Fruit fly (Drosophila melanogaster) S2 (cell line): Measurements from ENCODE around the gene CG43288.

Experiments used
- CG8478 ChIP-seq: fragments of >200 bp; optimal IDR thresholded peaks from 2 replicates; lab custom pipeline; 2018
- CTCF ChIP-seq, 2 experiments: fragments of >200 bp; optimal IDR thresholded peaks; 2 replicates each; lab custom pipeline; 2018

The CG43288 gene

dm6 chrX:4212725-4213124 is at the start of gene CG43288:
CG43288 (plus strand) TSS chrX:4213025.
- no peak for TF ChIP-seq CTCF (optimal IDR thresholded peaks at IDR 0.05; lab: Kevin White, UChicago)
- no peak for TF ChIP-seq CG8478

DNA sequence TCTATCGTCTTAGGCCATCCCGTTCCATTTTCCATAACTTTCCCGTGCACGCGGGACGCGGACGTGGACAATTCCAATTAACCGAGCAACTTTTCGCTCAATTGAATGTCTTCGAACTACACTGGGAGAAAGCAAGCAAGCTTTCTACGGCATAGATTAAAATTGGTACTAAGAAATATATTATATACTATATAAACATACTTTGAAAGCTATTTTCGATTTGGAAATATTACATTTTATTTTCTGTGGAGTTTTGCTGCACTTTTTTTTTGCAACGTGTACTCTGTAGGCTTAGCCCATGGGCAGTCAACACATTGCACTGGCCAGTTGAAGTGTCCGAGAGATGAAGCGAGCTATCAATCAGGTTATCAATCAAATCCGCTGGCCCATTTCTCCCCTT is 42.3 kb upstream of the CG43288 start:
- no peak for TF ChIP-seq CG8478
- no peak for TF ChIP-seq CTCF (optimal IDR thresholded peaks at IDR 0.05; lab: Kevin White, UChicago)

DNA sequence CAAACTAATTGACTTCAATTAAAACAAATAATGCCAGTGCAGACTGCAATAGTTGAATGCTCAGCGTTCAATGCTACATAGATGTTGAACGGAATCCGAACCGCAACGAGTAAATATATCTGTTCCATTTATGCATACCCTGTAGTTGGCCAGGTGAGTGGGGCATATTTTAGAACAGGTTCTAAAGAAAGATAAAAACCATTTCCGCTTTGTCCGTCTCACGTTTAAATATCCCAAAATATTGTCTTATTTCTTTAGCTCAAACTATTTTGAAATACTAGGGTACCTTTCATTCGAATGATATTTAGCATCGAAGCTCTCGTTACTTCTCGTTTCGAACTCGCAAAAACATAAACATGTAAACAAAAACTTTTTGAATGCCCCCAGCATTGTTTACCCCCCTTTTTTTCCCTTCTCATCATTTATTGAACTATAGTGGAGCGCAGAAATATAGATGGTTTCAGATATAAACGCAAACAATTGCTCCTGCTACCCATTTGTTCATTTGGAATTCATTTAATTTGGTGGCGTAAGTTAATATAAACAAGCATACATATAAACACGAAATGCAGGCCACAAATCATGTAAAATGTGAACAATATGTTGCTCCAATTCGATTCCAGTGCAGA is 40.6 kb upstream of the CG43288 start:
- TF ChIP-seq CTCF (optimal IDR thresholded peaks at IDR 0.05; lab: Kevin White, UChicago): no peak
- TF ChIP-seq CG8478: no peak

dm6 chrX:4173381-4173780 is 39.4 kb upstream of the CG43288 start:
- no peak for TF ChIP-seq CTCF (optimal IDR thresholded peaks at IDR 0.05; lab: Kevin White, UChicago)
- no peak for TF ChIP-seq CG8478

- TF ChIP-seq CTCF (optimal IDR thresholded peaks at IDR 0.05; lab: Kevin White, UChicago) (no peak), CG8478 (no peak)
Observed at dm6 chrX:4175805-4176204, 37.0 kb upstream of the CG43288 start.

DNA sequence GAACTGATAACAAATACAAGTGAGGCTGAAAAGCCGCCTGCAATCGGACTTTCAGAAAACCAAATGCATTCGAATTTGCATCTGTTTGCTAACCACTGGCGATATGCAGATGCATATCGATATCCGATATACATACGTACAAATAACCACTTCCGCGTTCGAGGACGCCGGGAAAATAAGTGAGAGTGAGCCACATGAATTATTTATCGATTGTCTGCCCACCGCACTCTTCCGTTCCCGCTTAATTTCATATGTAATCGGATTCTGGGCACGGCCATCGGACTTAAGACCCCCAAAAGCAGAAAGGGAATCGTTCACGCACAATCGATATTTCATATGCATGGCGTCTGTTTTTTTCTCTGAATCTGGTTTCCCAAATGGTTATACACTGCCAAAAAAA is 35.1 kb upstream of the CG43288 start:
- TF ChIP-seq CG8478: no peak
- TF ChIP-seq CTCF (optimal IDR thresholded peaks at IDR 0.05; lab: Kevin White, UChicago): no peak

dm6 chrX:4178819-4179218 is 34.0 kb upstream of the CG43288 start:
- no peak for TF ChIP-seq CG8478
- no peak for TF ChIP-seq CTCF (optimal IDR thresholded peaks at IDR 0.05; lab: Kevin White, UChicago)

DNA sequence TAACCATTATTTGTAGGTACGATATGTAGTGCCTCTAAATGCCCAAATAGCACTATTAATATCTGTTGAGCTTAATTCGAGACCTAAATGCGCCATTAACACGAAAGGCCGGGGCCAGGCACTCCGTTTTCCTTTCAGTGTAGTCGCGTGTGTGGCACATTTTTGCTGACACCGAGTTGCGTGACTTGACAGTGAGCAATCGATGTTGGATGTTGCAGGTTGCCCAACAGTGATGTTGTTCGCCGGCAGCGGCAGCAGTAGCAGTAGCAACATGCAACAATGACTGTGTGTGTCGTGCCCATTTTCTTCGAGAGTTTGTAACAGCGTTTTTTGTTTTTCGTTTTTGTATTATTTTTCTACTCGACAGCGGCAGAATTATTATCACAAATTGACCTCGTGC is 27.4 kb upstream of the CG43288 start:
- TF ChIP-seq CG8478 (no peak), CTCF (optimal IDR thresholded peaks at IDR 0.05; lab: Kevin White, UChicago) (no peak)

DNA sequence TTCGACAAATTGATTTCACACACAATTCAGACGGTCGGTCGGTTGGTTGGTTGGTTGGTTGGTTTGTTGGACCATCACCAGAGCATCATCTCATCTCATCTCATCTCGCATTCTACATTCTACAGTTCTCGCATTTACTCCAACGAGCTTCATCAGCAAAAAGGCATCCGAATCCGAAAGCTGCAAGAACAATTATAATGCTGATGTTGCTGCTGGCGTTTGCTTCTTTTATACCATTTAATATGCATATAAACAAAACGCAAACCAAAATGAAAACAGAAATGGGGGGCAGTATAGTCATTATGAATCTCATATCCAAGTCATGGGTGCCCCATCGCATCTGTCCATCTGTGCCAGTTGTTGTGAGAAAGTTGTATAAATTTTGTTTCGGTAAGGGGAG is 26.1 kb upstream of the CG43288 start:
- TF ChIP-seq CG8478 (no peak), CTCF (optimal IDR thresholded peaks at IDR 0.05; lab: Kevin White, UChicago) (no peak)

DNA sequence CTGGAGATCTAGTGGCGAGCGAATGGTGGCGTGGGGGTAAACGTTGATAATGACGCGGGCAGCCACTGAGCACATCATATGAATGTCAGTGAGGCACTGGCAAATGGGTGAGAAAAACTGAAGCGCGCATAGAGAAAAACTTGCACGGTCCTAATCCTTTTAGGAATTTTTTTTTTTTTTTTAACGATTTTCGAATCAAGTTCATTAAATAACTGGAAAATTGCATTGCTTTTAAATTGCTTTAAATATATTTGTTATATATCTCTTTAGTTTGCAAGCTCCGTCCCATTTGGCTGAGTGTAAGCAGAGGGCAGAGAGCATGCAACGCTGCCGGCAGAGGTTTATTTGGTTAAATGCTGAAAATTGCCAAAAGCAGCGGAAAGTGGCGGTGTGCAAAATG is 15.4 kb upstream of the CG43288 start:
- TF ChIP-seq CG8478 (no peak), CTCF (optimal IDR thresholded peaks at IDR 0.05; lab: Kevin White, UChicago) (no peak)

DNA sequence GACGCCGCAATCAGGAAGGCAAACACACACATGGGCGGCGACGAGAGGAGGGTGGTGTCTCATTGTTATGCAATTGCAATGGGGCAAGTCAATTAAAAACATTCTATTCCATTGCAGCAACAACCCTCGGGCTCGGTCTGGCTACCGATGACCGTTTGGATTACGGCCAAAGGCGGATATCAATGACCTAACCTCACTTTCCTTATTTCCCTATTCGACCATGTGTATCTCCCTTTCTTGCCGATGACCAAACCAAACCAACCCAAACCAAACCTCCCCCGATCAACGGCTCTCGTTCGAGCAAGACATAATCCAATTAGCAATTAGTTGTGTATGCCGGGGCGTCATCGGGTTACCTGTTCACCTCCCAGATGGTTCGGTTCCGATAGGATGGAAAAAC is 14.1 kb upstream of the CG43288 start:
- TF ChIP-seq CTCF (optimal IDR thresholded peaks at IDR 0.05; lab: Kevin White, UChicago) (no peak), CG8478 (no peak)

DNA sequence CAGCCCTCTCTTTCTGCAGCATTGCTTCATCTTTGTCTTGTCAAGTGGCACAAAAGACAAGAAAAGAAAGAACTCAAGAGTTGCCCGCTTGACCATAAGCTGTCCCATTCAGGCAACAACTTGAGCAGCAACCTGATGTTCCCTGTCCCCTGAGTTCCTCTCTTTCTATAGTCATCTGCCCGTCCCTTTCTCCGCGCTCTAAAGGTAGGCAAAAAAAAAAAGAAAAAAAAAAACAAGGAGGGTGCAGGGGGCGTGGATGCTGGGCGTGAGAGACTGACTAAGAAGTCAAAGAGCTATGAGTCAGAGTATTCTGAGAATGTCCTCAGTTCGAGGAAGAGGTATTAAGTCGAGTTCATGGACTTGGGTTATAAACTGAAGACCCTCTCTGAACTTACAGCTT is 12.2 kb upstream of the CG43288 start:
- TF ChIP-seq CG8478: no peak
- TF ChIP-seq CTCF (optimal IDR thresholded peaks at IDR 0.05; lab: Kevin White, UChicago): no peak

dm6 chrX:4202235-4202794 is 10.5 kb upstream of the CG43288 start:
- TF ChIP-seq CG8478 (no peak), CTCF (optimal IDR thresholded peaks at IDR 0.05; lab: Kevin White, UChicago) (no peak)

- TF ChIP-seq CTCF (optimal IDR thresholded peaks at IDR 0.05; lab: Kevin White, UChicago): no peak
- TF ChIP-seq CG8478: no peak
Observed at dm6 chrX:4203713-4204447, 8.9 kb upstream of the CG43288 start.

dm6 chrX:4205346-4206178 is 7.3 kb upstream of the CG43288 start, which contains the start of gene Fas2:
Fas2 (minus strand) TSS chrX:4206093.
- TF ChIP-seq CG8478: no peak

DNA sequence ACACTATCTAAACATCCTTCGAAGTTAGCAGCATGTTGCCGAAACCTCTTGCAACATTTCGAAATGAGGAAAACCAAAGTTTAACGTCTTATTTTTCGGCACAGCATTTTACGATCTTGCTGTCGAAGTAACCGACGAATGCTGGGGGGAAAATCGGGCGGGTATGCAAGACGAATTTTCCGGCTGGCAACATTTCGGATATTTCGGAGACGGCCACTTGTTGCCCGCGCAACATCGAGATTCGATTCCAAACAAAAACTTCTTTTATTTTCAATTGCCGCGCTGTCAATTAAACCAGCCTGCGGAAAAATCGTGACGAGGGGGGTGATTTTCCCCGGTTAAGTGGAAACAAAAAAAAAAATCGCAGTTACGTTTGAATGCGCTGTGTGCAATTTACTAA is 6.1 kb upstream of the CG43288 start:
- TF ChIP-seq CG8478 (no peak), CTCF (optimal IDR thresholded peaks at IDR 0.05; lab: Kevin White, UChicago) (no peak)
